Fruit fly (Drosophila melanogaster) whole organism, embryonic: ENCODE results near the gene tst.

ENCODE experiments used
- ATbp ChIP-seq: fragments of 200-800 bp; sonication (Bioruptor generic); optimal IDR thresholded peaks from 2 replicates; lab custom pipeline; 2017; ENCODE audit warnings: missing biosample characterization, mild to moderate bottlenecking, missing genetic modification characterization, missing genetic modification reagents
- Adf1 ChIP-seq: fragments of 200-800 bp; sonication (Bioruptor generic); IDR thresholded peaks from 2 replicates; pipeline ENCODE4 v1.3.6; 2022; ENCODE audit warnings: missing biosample characterization, missing genetic modification characterization
- Bgb ChIP-seq: fragments of 200-800 bp; sonication (Bioruptor generic); IDR thresholded peaks from 2 replicates; pipeline ENCODE4 v1.3.6; 2022; ENCODE audit warnings: missing biosample characterization, missing genetic modification characterization; ENCODE audit not compliant: partially characterized antibody
- Blimp-1 ChIP-seq: fragments of 200-800 bp; sonication (Bioruptor generic); optimal IDR thresholded peaks from 3 replicates; lab custom pipeline; 2018; ENCODE audit warnings: missing biosample characterization, missing genetic modification characterization, mild to moderate bottlenecking, moderate library complexity, missing genetic modification reagents
- BtbVII ChIP-seq: fragments of 200-800 bp; sonication (Bioruptor generic); optimal IDR thresholded peaks from 3 replicates; lab custom pipeline; 2017; ENCODE audit warnings: missing biosample characterization, mild to moderate bottlenecking, missing genetic modification characterization
- CG10209 ChIP-seq: fragments of 200-800 bp; sonication (Bioruptor generic); optimal IDR thresholded peaks from 3 replicates; lab custom pipeline; 2017; ENCODE audit warnings: missing biosample characterization, mild to moderate bottlenecking, missing genetic modification characterization, missing genetic modification reagents
- CG10543 ChIP-seq: fragments of 200-800 bp; sonication (Bioruptor generic); optimal IDR thresholded peaks from 3 replicates; lab custom pipeline; 2017; ENCODE audit warnings: missing biosample characterization, mild to moderate bottlenecking, missing genetic modification characterization, moderate library complexity
- CG11398 ChIP-seq: fragments of 200-800 bp; sonication (Bioruptor generic); optimal IDR thresholded peaks from 2 replicates; lab custom pipeline; 2016; ENCODE audit warnings: missing biosample characterization, missing genetic modification characterization
- CG12236 ChIP-seq: fragments of 200-800 bp; sonication (Bioruptor generic); optimal IDR thresholded peaks from 2 replicates; lab custom pipeline; 2016; ENCODE audit warnings: missing biosample characterization, missing genetic modification characterization
- CG13624 ChIP-seq: fragments of 200-800 bp; sonication (Bioruptor generic); optimal IDR thresholded peaks from 2 replicates; lab custom pipeline; 2016; ENCODE audit warnings: missing biosample characterization, missing genetic modification characterization
- CG13775 ChIP-seq: fragments of 200-800 bp; sonication (Bioruptor generic); optimal IDR thresholded peaks from 3 replicates; lab custom pipeline; 2017; ENCODE audit warnings: missing biosample characterization, mild to moderate bottlenecking, missing genetic modification characterization
- CG14667 ChIP-seq: fragments of 200-800 bp; sonication (Bioruptor generic); IDR thresholded peaks from 2 replicates; pipeline ENCODE4 v1.3.6; 2022; ENCODE audit warnings: missing biosample characterization, missing genetic modification characterization
- CG1529 ChIP-seq: fragments of 200-800 bp; sonication (Bioruptor generic); optimal IDR thresholded peaks from 3 replicates; lab custom pipeline; 2018; ENCODE audit warnings: missing biosample characterization, missing genetic modification characterization
- CG15601 ChIP-seq: fragments of 200-800 bp; sonication (Bioruptor generic); optimal IDR thresholded peaks from 3 replicates; lab custom pipeline; 2019; ENCODE audit warnings: missing biosample characterization, mild to moderate bottlenecking, missing genetic modification characterization, moderate library complexity
- CG17829 ChIP-seq: fragments of 200-800 bp; optimal IDR thresholded peaks from 2 replicates; lab custom pipeline; 2019; ENCODE audit warnings: missing biosample characterization, mild to moderate bottlenecking, missing genetic modification characterization, moderate library complexity
- CG18011 ChIP-seq: fragments of 200-800 bp; sonication (Bioruptor generic); optimal IDR thresholded peaks from 2 replicates; lab custom pipeline; 2017; ENCODE audit warnings: missing biosample characterization, missing genetic modification characterization, mild to moderate bottlenecking, moderate library complexity, missing genotype
- CG18619 ChIP-seq: fragments of 200-800 bp; sonication (Bioruptor generic); optimal IDR thresholded peaks from 3 replicates; lab custom pipeline; 2017; ENCODE audit warnings: missing biosample characterization, mild to moderate bottlenecking, missing genetic modification characterization
- CG2889 ChIP-seq: fragments of 200-800 bp; sonication (Bioruptor generic); IDR thresholded peaks from 3 replicates; pipeline ENCODE4 v1.3.6; 2022; ENCODE audit warnings: missing biosample characterization, missing genetic modification characterization
- CG30431 ChIP-seq: fragments of 200-800 bp; sonication (Bioruptor generic); optimal IDR thresholded peaks from 2 replicates; lab custom pipeline; 2017; ENCODE audit warnings: missing biosample characterization, missing genetic modification characterization
- CG32532 ChIP-seq: fragments of 200-800 bp; sonication (Bioruptor generic); IDR thresholded peaks from 2 replicates; pipeline ENCODE4 v1.3.6; 2022; ENCODE audit warnings: missing biosample characterization, missing genetic modification characterization
- CG32767 ChIP-seq: fragments of 200-800 bp; sonication (Bioruptor generic); IDR thresholded peaks from 2 replicates; pipeline ENCODE4 v1.3.6; 2022; ENCODE audit warnings: missing biosample characterization, missing genetic modification characterization
- CG34224 ChIP-seq: fragments of 200-800 bp; sonication (Bioruptor generic); IDR thresholded peaks from 3 replicates; pipeline ENCODE4 v1.3.6; 2022; ENCODE audit warnings: missing biosample characterization, missing genetic modification characterization; ENCODE audit not compliant: partially characterized antibody
- CG3995 ChIP-seq: fragments of 200-800 bp; sonication (Bioruptor generic); optimal IDR thresholded peaks from 3 replicates; lab custom pipeline; 2016; ENCODE audit warnings: missing biosample characterization, missing genetic modification characterization
- CG4424 ChIP-seq: fragments of 200-800 bp; sonication (Bioruptor generic); optimal IDR thresholded peaks from 3 replicates; lab custom pipeline; 2016; ENCODE audit warnings: missing biosample characterization, missing genetic modification characterization
- CG6254 ChIP-seq: fragments of 200-800 bp; sonication (Bioruptor generic); optimal IDR thresholded peaks from 3 replicates; lab custom pipeline; 2017; ENCODE audit warnings: mild to moderate bottlenecking, missing biosample characterization, missing genetic modification reagents, missing genetic modification characterization
- CG7745 ChIP-seq: fragments of 200-800 bp; sonication (Bioruptor generic); optimal IDR thresholded peaks from 2 replicates; lab custom pipeline; 2018; ENCODE audit warnings: missing biosample characterization, mild to moderate bottlenecking, missing genetic modification characterization, moderate library complexity
- CG9609 ChIP-seq: fragments of 200-800 bp; sonication (Bioruptor generic); optimal IDR thresholded peaks from 3 replicates; lab custom pipeline; 2016; ENCODE audit warnings: missing biosample characterization, missing genetic modification characterization
- CrebB ChIP-seq: fragments of 200-800 bp; sonication (Bioruptor generic); optimal IDR thresholded peaks from 3 replicates; lab custom pipeline; 2018; ENCODE audit warnings: missing biosample characterization, mild to moderate bottlenecking, missing genetic modification characterization
- D ChIP-seq, 2 experiments: fragments of 200-800 bp in 1 of 2; fragments of >200 bp in 1 of 2; sonication (Bioruptor generic) in 1 of 2; optimal IDR thresholded peaks; 2 replicates in 1 of 2; 3 replicates in 1 of 2; lab custom pipeline; 2017; ENCODE audit warnings: mild to moderate bottlenecking in 1 of 2, missing biosample characterization in 1 of 2, missing genetic modification characterization in 1 of 2, missing genetic modification reagents in 1 of 2
- Nf-YC ChIP-seq: fragments of 200-800 bp; optimal IDR thresholded peaks from 3 replicates; lab custom pipeline; 2019; ENCODE audit warnings: missing biosample characterization, mild to moderate bottlenecking, missing genetic modification characterization, moderate library complexity
- Ssrp ChIP-seq: fragments of 200-800 bp; sonication (Bioruptor generic); optimal IDR thresholded peaks from 2 replicates; lab custom pipeline; 2018; ENCODE audit warnings: missing biosample characterization, mild to moderate bottlenecking, missing genetic modification characterization, moderate library complexity
- TFAM ChIP-seq: fragments of 200-800 bp; sonication (Bioruptor generic); optimal IDR thresholded peaks from 2 replicates; lab custom pipeline; 2017; ENCODE audit warnings: missing biosample characterization, missing genetic modification characterization, inconsistent platforms
- ap ChIP-seq: fragments of 200-800 bp; sonication (Bioruptor generic); IDR thresholded peaks from 2 replicates; pipeline ENCODE4 v1.3.6; 2022; ENCODE audit warnings: missing biosample characterization, missing genetic modification characterization
- ase ChIP-seq: fragments of 200-800 bp; sonication (Bioruptor generic); IDR thresholded peaks from 3 replicates; pipeline ENCODE4 v1.3.6; 2022; ENCODE audit warnings: missing biosample characterization, missing genetic modification characterization
- az2 ChIP-seq: fragments of 200-800 bp; sonication (Bioruptor generic); optimal IDR thresholded peaks from 3 replicates; lab custom pipeline; 2016; ENCODE audit warnings: missing biosample characterization, missing genetic modification characterization
- br ChIP-seq: fragments of >200 bp; optimal IDR thresholded peaks from 2 replicates; lab custom pipeline; 2017
- eve ChIP-seq, 2 experiments: fragments of >200 bp; optimal IDR thresholded peaks; 2 replicates each; lab custom pipeline; 2017; ENCODE audit warnings: missing biosample characterization in 2 of 2, missing genetic modification characterization in 2 of 2
- ftz-f1 ChIP-seq: fragments of 200-800 bp; sonication (Bioruptor generic); optimal IDR thresholded peaks from 2 replicates; lab custom pipeline; 2016; ENCODE audit warnings: missing biosample characterization, missing genetic modification characterization
- fu2 ChIP-seq: fragments of 200-800 bp; sonication (Bioruptor generic); optimal IDR thresholded peaks from 2 replicates; lab custom pipeline; 2016; ENCODE audit warnings: missing biosample characterization, missing genetic modification characterization
- grau ChIP-seq: fragments of 200-800 bp; optimal IDR thresholded peaks from 3 replicates; lab custom pipeline; 2019; ENCODE audit warnings: missing biosample characterization, mild to moderate bottlenecking, missing genetic modification characterization, moderate library complexity
- ken ChIP-seq: fragments of 200-800 bp; sonication (Bioruptor generic); IDR thresholded peaks from 3 replicates; pipeline ENCODE4 v1.3.6; 2022; ENCODE audit warnings: missing biosample characterization, missing genetic modification characterization
- nom ChIP-seq: fragments of 200-800 bp; sonication (Bioruptor generic); optimal IDR thresholded peaks from 2 replicates; lab custom pipeline; 2017; ENCODE audit warnings: missing biosample characterization, missing genetic modification characterization, mild to moderate bottlenecking, moderate library complexity, missing genetic modification reagents
- sima ChIP-seq: fragments of 200-800 bp; sonication (Bioruptor generic); optimal IDR thresholded peaks from 2 replicates; lab custom pipeline; 2016; ENCODE audit warnings: missing biosample characterization, missing genetic modification characterization
- sisA ChIP-seq: fragments of 200-800 bp; sonication (Bioruptor generic); IDR thresholded peaks from 2 replicates; pipeline ENCODE4 v1.3.6; 2022; ENCODE audit warnings: missing biosample characterization, missing genetic modification characterization
- slou ChIP-seq: fragments of 200-800 bp; sonication (Bioruptor generic); optimal IDR thresholded peaks from 3 replicates; lab custom pipeline; 2016; ENCODE audit warnings: missing biosample characterization, missing genetic modification characterization
- sr ChIP-seq: fragments of 200-800 bp; sonication (Bioruptor generic); IDR thresholded peaks from 3 replicates; pipeline ENCODE4 v1.3.6; 2022; ENCODE audit warnings: missing biosample characterization, missing genetic modification characterization
- tna ChIP-seq: fragments of 200-800 bp; sonication (Bioruptor generic); IDR thresholded peaks from 2 replicates; pipeline ENCODE4 v1.3.6; 2022; ENCODE audit warnings: missing biosample characterization, missing genetic modification characterization; ENCODE audit not compliant: partially characterized antibody
- toy ChIP-seq: fragments of 200-800 bp; sonication (Bioruptor generic); IDR thresholded peaks from 2 replicates; pipeline ENCODE4 v1.3.6; 2022; ENCODE audit warnings: missing biosample characterization, missing genetic modification characterization
- zen ChIP-seq: fragments of 200-800 bp; sonication (Bioruptor generic); optimal IDR thresholded peaks from 3 replicates; lab custom pipeline; 2018; ENCODE audit warnings: missing biosample characterization, mild to moderate bottlenecking, missing genetic modification characterization, moderate library complexity
- zf30C ChIP-seq: fragments of 200-800 bp; sonication (Bioruptor generic); optimal IDR thresholded peaks from 3 replicates; lab custom pipeline; 2018; ENCODE audit warnings: missing biosample characterization, mild to moderate bottlenecking, missing genetic modification characterization

The tst gene

dm6 chr3R:23781466-23781935 is 8.8 kb upstream of the tst start, which contains the start of the genes Nup98-96 and mbc (continued):
- peak; percentile 45 for TF ChIP-seq slou
- no peak for TF ChIP-seq tna (GFP tag; lab: Robert Waterston, UW)
- TF ChIP-seq grau, result peak; percentile 86
- TF ChIP-seq CG17829 (tag; lab: Kevin White, UChicago), result peak; percentile 89
- peak; percentile 63; the same call in 1 of the 2 replicates for TF ChIP-seq Bgb (GFP tag; lab: Robert Waterston, UW)
- peak; percentile 56 for TF ChIP-seq Adf1 (GFP tag; lab: Robert Waterston, UW)
- TF ChIP-seq zf30C (GFP tag; lab: Kevin White, UChicago), result peak; percentile 97
- TF ChIP-seq ase (GFP tag; lab: Robert Waterston, UW), result peak; percentile 73
- peak; percentile 84 for TF ChIP-seq CG12236 (GFP tag; lab: Kevin White, UChicago)
- TF ChIP-seq CG10209 (GFP tag; lab: Kevin White, UChicago), result peak; percentile 84
- peak; percentile 86 for TF ChIP-seq az2 (GFP tag; lab: Kevin White, UChicago)
- peak; percentile 93 for TF ChIP-seq fu2 (GFP tag; lab: Kevin White, UChicago)
- peak; percentile 16 for TF ChIP-seq CG6254 (GFP tag; lab: Kevin White, UChicago)
- peak; percentile 92 for TF ChIP-seq CG13775 (GFP tag; lab: Kevin White, UChicago)
- peak; percentile 84 for TF ChIP-seq Ssrp (tag; lab: Kevin White, UChicago)
- peak; percentile 30 for TF ChIP-seq ftz-f1 (GFP tag; lab: Kevin White, UChicago)
- peak; percentile 89 for TF ChIP-seq CG10543 (GFP tag; lab: Kevin White, UChicago)
- peak; percentile 64 for TF ChIP-seq CG1529 (GFP tag; lab: Kevin White, UChicago)
- TF ChIP-seq ken (GFP tag; lab: Robert Waterston, UW), result peak; percentile 83
- peak; percentile 37 for TF ChIP-seq CrebB (tag; lab: Kevin White, UChicago)
- peak; percentile 39 for TF ChIP-seq CG18011
- TF ChIP-seq Nf-YC (tag; lab: Kevin White, UChicago), result peak; percentile 75
- peak; percentile 89 for TF ChIP-seq CG30431 (GFP tag; lab: Kevin White, UChicago)
- TF ChIP-seq CG13624 (GFP tag; lab: Kevin White, UChicago), result peak; percentile 94
- peak; percentile 48 for TF ChIP-seq ATbp
- peak; percentile 14; the same call in 1 of the 2 replicates for TF ChIP-seq toy (GFP tag; lab: Robert Waterston, UW)
- TF ChIP-seq CG4424 (GFP tag; lab: Kevin White, UChicago), result peak; percentile 86
- peak; percentile 51 for TF ChIP-seq BtbVII (GFP tag; lab: Kevin White, UChicago)
- TF ChIP-seq CG9609 (GFP tag; lab: Kevin White, UChicago), result peak; percentile 93
- TF ChIP-seq CG7745, result peak; percentile 95
- peak; percentile 81 for TF ChIP-seq CG18619 (GFP tag; lab: Kevin White, UChicago)
- peak; percentile 90 for TF ChIP-seq sisA
- peak; percentile 69 for TF ChIP-seq CG11398
- no peak for TF ChIP-seq CG34224 (GFP tag; lab: Robert Waterston, UW)
- peak; percentile 84 for TF ChIP-seq CG14667 (GFP tag; lab: Robert Waterston, UW)
- peak; percentile 72 for TF ChIP-seq Blimp-1 (GFP tag; lab: Kevin White, UChicago)
- TF ChIP-seq TFAM, result peak; percentile 50
- TF ChIP-seq CG32532 (GFP tag; lab: Robert Waterston, UW), result peak; percentile 85
- peak; percentile 73 for TF ChIP-seq D (optimal IDR thresholded peaks at IDR 0.05; lab: Kevin White, UChicago)
- TF ChIP-seq D (GFP tag; optimal IDR thresholded peaks at IDR 0.05; lab: Kevin White, UChicago), result peak; percentile 61
- TF ChIP-seq sima (GFP tag; lab: Kevin White, UChicago), result peak; percentile 65
- peak; percentile 83 for TF ChIP-seq CG15601 (tag; lab: Kevin White, UChicago)
- TF ChIP-seq CG2889 (GFP tag; lab: Robert Waterston, UW), result peak; percentile 63; the same call in 2 of the 3 replicates
- peak in 1 of 2 experiments; percentile 12 for TF ChIP-seq eve (GFP tag; optimal IDR thresholded peaks at IDR 0.05; lab: Kevin White, UChicago)
- no peak for TF ChIP-seq br (lab: Kevin White, UChicago)
- peak; percentile 75 for TF ChIP-seq nom (GFP tag; lab: Kevin White, UChicago)
- peak; percentile 84 for TF ChIP-seq zen
- TF ChIP-seq sr (GFP tag; lab: Robert Waterston, UW), result no peak
- TF ChIP-seq CG32767 (GFP tag; lab: Robert Waterston, UW), result peak; percentile 57; the same call in 1 of the 2 replicates
- TF ChIP-seq CG3995 (GFP tag; lab: Kevin White, UChicago), result peak; percentile 83
- peak; percentile 33; the same call in 1 of the 2 replicates for TF ChIP-seq ap (GFP tag; lab: Robert Waterston, UW)
